Worm (Caenorhabditis elegans): ENCODE measurements around the gene Y26E6A.3.

ce11 chrX:13945090-13945489 is 35.3 kb upstream of the Y26E6A.3 start:
- no peak for TF ChIP-seq drap-1 (GFP tag; optimal IDR thresholded peaks at IDR 0.05)
- peak; percentile 73 for TF ChIP-seq pha-4 (tag; optimal IDR thresholded peaks at IDR 0.05)
- TF ChIP-seq mep-1 (tag; optimal IDR thresholded peaks at IDR 0.05), result no peak
- peak; percentile 33 for TF ChIP-seq ces-1 (GFP tag; optimal IDR thresholded peaks at IDR 0.05)
- no peak for TF ChIP-seq nhr-76 (tag; optimal IDR thresholded peaks at IDR 0.05)
- no peak for TF ChIP-seq lin-13 (tag; optimal IDR thresholded peaks at IDR 0.05)
- no peak for TF ChIP-seq snpc-4 (tag; optimal IDR thresholded peaks at IDR 0.05)
- no peak for TF ChIP-seq unc-62 (GFP tag; optimal IDR thresholded peaks at IDR 0.05)
- no peak for TF ChIP-seq blmp-1 (tag; optimal IDR thresholded peaks at IDR 0.05)
- TF ChIP-seq lsy-2 (tag; optimal IDR thresholded peaks at IDR 0.05), result no peak
- TF ChIP-seq elt-1 (tag; optimal IDR thresholded peaks at IDR 0.05; ENCODE audit: borderline replicate concordance, insufficient read depth), result no peak
- no peak for TF ChIP-seq sem-2 (GFP tag; optimal IDR thresholded peaks at IDR 0.05)
- TF ChIP-seq nhr-28 (tag; optimal IDR thresholded peaks at IDR 0.05), result no peak
- TF ChIP-seq mab-5 (tag; optimal IDR thresholded peaks at IDR 0.05), result no peak
